Worm (Caenorhabditis elegans): ENCODE measurements around the gene K01H12.4.

The K01H12.4 gene

DNA sequence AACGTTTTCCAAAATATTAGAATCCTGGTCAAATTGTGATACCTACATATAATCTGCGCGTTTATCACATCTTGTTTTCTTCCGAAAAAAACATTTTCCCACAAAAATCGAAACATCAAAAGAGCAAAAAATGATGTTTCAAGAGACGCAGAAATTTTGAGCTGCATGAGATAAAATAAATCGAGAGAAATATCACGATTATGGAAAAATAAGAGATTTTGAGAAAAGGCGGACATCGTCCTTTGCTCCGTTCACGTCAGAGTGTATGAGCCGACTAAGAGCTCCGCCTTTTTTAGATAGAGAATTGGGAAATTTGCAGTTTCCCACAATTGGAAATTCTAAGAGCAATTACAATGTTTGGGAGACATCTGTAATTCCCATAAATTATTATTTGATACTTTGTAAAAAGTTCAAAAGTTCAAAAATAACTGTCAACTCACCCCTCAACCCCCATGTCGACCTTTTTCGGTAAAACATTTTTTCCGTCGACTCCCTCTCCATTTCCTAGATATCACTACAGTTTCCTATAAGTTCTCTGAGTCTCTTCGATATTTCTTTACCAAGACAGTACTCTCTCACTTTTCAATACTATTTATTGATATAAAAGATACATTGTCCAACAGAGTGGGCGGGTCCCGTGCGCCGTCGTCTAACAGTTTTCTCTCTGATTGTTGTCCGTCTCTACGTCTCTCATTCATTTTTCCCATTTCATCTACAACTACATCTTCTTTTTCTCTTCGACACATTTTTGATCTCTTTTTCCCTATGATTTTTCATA, 44.0 kb downstream of the K01H12.4 start (continued):
- TF ChIP-seq fkh-10 (GFP tag; optimal IDR thresholded peaks at IDR 0.05) = no peak
- no peak for TF ChIP-seq fos-1 (tag; optimal IDR thresholded peaks at IDR 0.05)
- TF ChIP-seq elt-2 (tag; optimal IDR thresholded peaks at IDR 0.05) = peak; percentile 58
- peak; percentile 43 for TF ChIP-seq mep-1 (tag; optimal IDR thresholded peaks at IDR 0.05)
- peak; percentile 9 for TF ChIP-seq nhr-47 (tag; optimal IDR thresholded peaks at IDR 0.05)
- peak in 2 of 6 experiments; percentile 78 to 85 for TF ChIP-seq elt-3 (tag; optimal IDR thresholded peaks at IDR 0.05)
- TF ChIP-seq swsn-7 (tag; optimal IDR thresholded peaks at IDR 0.05) = peak; percentile 22
- TF ChIP-seq lsy-2 (tag; optimal IDR thresholded peaks at IDR 0.05) = peak; percentile 29 to 57
- peak in 2 of 3 experiments; percentile 2 to 17 for TF ChIP-seq dpl-1 (GFP tag; optimal IDR thresholded peaks at IDR 0.05)
- TF ChIP-seq hlh-4 (tag; optimal IDR thresholded peaks at IDR 0.05) = no peak
- peak; percentile 58 for TF ChIP-seq tbx-2 (tag; optimal IDR thresholded peaks at IDR 0.05)
- peak; percentile 61 for TF ChIP-seq fkh-8 (tag; optimal IDR thresholded peaks at IDR 0.05)
- TF ChIP-seq snpc-4 (tag; optimal IDR thresholded peaks at IDR 0.05) = peak; percentile 15
- no peak for TF ChIP-seq nhr-84 (tag; optimal IDR thresholded peaks at IDR 0.05)
- TF ChIP-seq C16A3.4 (tag; optimal IDR thresholded peaks at IDR 0.05) = peak; percentile 25
- TF ChIP-seq nhr-85 (tag) = peak; percentile 90
- peak; percentile 60 for TF ChIP-seq nhr-90 (tag; optimal IDR thresholded peaks at IDR 0.05; ENCODE audit: poor library complexity)

DNA sequence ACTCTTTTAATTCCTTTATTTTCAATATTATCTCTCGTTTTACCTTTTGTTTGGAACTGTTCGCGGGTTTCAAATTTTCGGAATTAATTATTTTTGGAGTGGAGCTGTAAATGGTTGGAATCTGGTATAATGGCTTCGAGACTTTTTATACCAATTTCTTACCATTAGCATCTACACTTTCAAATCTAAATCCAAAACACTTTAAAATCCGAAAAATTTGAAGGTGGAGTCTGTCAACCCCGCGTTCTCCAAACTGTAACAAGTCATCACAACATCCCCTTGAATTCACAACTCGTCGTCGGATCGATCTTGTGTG, 44.5 kb downstream of the K01H12.4 start, which contains the start of gene nhr-97:
TSS of gene nhr-97 (plus strand) at position 217 of the 316 bp plus-strand sequence.
- TF ChIP-seq tbx-2 (tag; optimal IDR thresholded peaks at IDR 0.05) (no peak), lir-3 (tag; optimal IDR thresholded peaks at IDR 0.05; ENCODE audit: poor library complexity) (no peak), grh-1 (GFP tag; IDR thresholded peaks at IDR 0.05) (no peak), lin-35 (GFP tag; optimal IDR thresholded peaks at IDR 0.05) (no peak), Y116A8C.19 (tag; optimal IDR thresholded peaks at IDR 0.05; ENCODE audit: borderline replicate concordance) (no peak), fos-1 (tag; optimal IDR thresholded peaks at IDR 0.05) (no peak), F16B12.6 (tag; optimal IDR thresholded peaks at IDR 0.05) (no peak), zip-4 (GFP tag; optimal IDR thresholded peaks at IDR 0.05) (no peak), ceh-82 (tag; optimal IDR thresholded peaks at IDR 0.05) (no peak)

DNA sequence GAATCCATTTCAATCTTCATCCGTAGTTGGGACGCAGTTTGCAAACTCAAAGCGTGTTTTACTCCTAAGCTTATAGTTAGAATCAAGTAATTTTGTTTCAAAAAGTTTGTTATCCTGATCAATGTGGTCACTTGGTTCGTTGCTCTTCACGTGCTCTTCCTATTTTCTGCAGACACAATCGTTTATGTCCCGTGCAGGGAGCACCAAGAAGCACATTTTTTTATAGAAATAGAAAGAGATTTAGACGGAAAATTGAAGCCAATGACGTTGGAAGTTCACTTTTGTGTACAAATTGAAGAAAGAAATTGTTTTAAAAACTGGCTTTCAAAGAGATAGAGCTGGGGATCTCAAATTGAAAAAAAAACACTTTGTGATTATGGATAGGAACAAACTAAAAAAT, 48.9 kb downstream of the K01H12.4 start:
- TF ChIP-seq nhr-19 (GFP tag; conservative IDR thresholded peaks at IDR 0.05) (peak; percentile 35; the same call in 1 of the 2 replicates), nhr-11 (tag; optimal IDR thresholded peaks at IDR 0.05) (no peak), hpl-2 (GFP tag; optimal IDR thresholded peaks at IDR 0.05) (no peak), fkh-8 (tag; optimal IDR thresholded peaks at IDR 0.05) (peak; percentile 4), dsc-1 (tag; optimal IDR thresholded peaks at IDR 0.05) (peak; percentile 15), aha-1 (tag; optimal IDR thresholded peaks at IDR 0.05) (no peak), nhr-90 (tag; optimal IDR thresholded peaks at IDR 0.05; ENCODE audit: poor library complexity) (no peak), fkh-4 (tag; optimal IDR thresholded peaks at IDR 0.05; ENCODE audit: borderline replicate concordance) (no peak), nhr-20 (tag; optimal IDR thresholded peaks at IDR 0.05) (peak; percentile 28), rnt-1 (tag; optimal IDR thresholded peaks at IDR 0.05) (peak; percentile 29), nhr-71 (tag; optimal IDR thresholded peaks at IDR 0.05) (peak; percentile 55), lin-14 (GFP tag; optimal IDR thresholded peaks at IDR 0.05) (peak; percentile 59), unc-130 (tag; optimal IDR thresholded peaks at IDR 0.05) (no peak)

ce11 chrIV:9762667-9763173, 49.8 kb downstream of the K01H12.4 start:
- TF ChIP-seq lin-14 (GFP tag; optimal IDR thresholded peaks at IDR 0.05) (no peak), zip-4 (GFP tag; optimal IDR thresholded peaks at IDR 0.05) (no peak), nhr-12 (tag; optimal IDR thresholded peaks at IDR 0.05) (no peak), elt-2 (tag; optimal IDR thresholded peaks at IDR 0.05) (peak; percentile 81), efl-1 (optimal IDR thresholded peaks at IDR 0.05) (no peak), efl-1 (GFP tag; optimal IDR thresholded peaks at IDR 0.05 in 1 of 2) (peak in 1 of 2 experiments; percentile 90), tlp-1 (tag; optimal IDR thresholded peaks at IDR 0.05) (peak; percentile 87), isw-1 (GFP tag; IDR thresholded peaks at IDR 0.05) (no peak)

Data from whole organism, L1 larva.